Worm (Caenorhabditis elegans): ENCODE measurements around the gene tes-1.

The tes-1 gene

DNA sequence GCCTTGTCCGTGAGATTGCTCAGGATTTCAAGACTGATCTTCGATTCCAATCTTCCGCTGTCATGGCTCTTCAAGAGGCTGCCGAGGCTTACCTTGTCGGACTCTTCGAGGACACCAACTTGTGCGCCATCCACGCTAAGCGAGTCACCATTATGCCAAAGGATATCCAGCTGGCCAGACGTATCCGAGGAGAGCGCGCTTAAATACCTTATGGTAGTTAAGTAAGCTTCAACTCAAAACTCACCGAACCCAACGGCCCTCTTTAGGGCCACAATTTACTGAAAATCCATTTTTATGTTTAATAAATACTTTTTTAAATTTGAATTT lies 37.2 kb upstream of the tes-1 start:
- TF ChIP-seq zip-8 (tag; optimal IDR thresholded peaks at IDR 0.05) (no peak), unc-120 (tag; optimal IDR thresholded peaks at IDR 0.05; ENCODE audit: poor library complexity, severe bottlenecking) (no peak), ceh-43 (GFP tag; optimal IDR thresholded peaks at IDR 0.05) (no peak), sem-2 (GFP tag; optimal IDR thresholded peaks at IDR 0.05) (no peak)

- TF ChIP-seq cnd-1 (tag; optimal IDR thresholded peaks at IDR 0.05) (peak; percentile 92), unc-120 (tag; optimal IDR thresholded peaks at IDR 0.05; ENCODE audit: poor library complexity, severe bottlenecking) (no peak), M03D4.4 (tag; optimal IDR thresholded peaks at IDR 0.05) (peak; percentile 77), ceh-39 (tag; optimal IDR thresholded peaks at IDR 0.05) (peak; percentile 80), sptf-1 (tag; optimal IDR thresholded peaks at IDR 0.05) (peak; percentile 44), mls-2 (tag; optimal IDR thresholded peaks at IDR 0.05) (peak; percentile 52), drap-1 (GFP tag; optimal IDR thresholded peaks at IDR 0.05) (peak; percentile 63), elt-1 (tag; optimal IDR thresholded peaks at IDR 0.05; ENCODE audit: borderline replicate concordance, insufficient read depth) (no peak), nhr-237 (tag; optimal IDR thresholded peaks at IDR 0.05) (no peak), snpc-4 (tag; optimal IDR thresholded peaks at IDR 0.05) (no peak), nhr-76 (tag; optimal IDR thresholded peaks at IDR 0.05) (no peak), lsy-2 (tag; optimal IDR thresholded peaks at IDR 0.05) (peak; percentile 24), nhr-28 (tag; optimal IDR thresholded peaks at IDR 0.05) (no peak), mep-1 (tag; optimal IDR thresholded peaks at IDR 0.05) (peak; percentile 70), hlh-1 (tag; optimal IDR thresholded peaks at IDR 0.05) (no peak), lin-32 (GFP tag; optimal IDR thresholded peaks at IDR 0.05) (peak; percentile 84), ceh-83 (GFP tag; optimal IDR thresholded peaks at IDR 0.05) (peak; percentile 83), lin-13 (tag; optimal IDR thresholded peaks at IDR 0.05) (peak; percentile 97), ztf-11 (tag; optimal IDR thresholded peaks at IDR 0.05) (peak; percentile 93), nhr-12 (tag; optimal IDR thresholded peaks at IDR 0.05) (peak; percentile 53), ham-2 (GFP tag; optimal IDR thresholded peaks at IDR 0.05) (no peak), unc-62 (GFP tag; optimal IDR thresholded peaks at IDR 0.05) (peak; percentile 25), flh-1 (GFP tag; optimal IDR thresholded peaks at IDR 0.05) (no peak), nhr-2 (tag; optimal IDR thresholded peaks at IDR 0.05) (peak; percentile 51), pha-4 (tag; optimal IDR thresholded peaks at IDR 0.05) (peak; percentile 88), ces-1 (GFP tag; optimal IDR thresholded peaks at IDR 0.05) (peak; percentile 6), bed-3 (GFP tag; optimal IDR thresholded peaks at IDR 0.05) (no peak), ceh-43 (GFP tag; optimal IDR thresholded peaks at IDR 0.05) (peak; percentile 48), sem-2 (GFP tag; optimal IDR thresholded peaks at IDR 0.05) (peak; percentile 63), zip-8 (tag; optimal IDR thresholded peaks at IDR 0.05) (no peak), tbx-8 (GFP tag; optimal IDR thresholded peaks at IDR 0.05) (peak; percentile 26), mab-5 (tag; optimal IDR thresholded peaks at IDR 0.05) (no peak), unc-39 (tag; optimal IDR thresholded peaks at IDR 0.05) (peak; percentile 24), blmp-1 (tag; optimal IDR thresholded peaks at IDR 0.05) (no peak), elt-3 (tag; optimal IDR thresholded peaks at IDR 0.05) (no peak)
Measured at ce11 chrIV:7487554-7488456, 36.6 kb upstream of the tes-1 start, which contains the start of the genes his-60 and his-59. Gene his-60, minus strand, starts transcription at chrIV:7487992. Gene his-59, plus strand, starts transcription at chrIV:7488249.

DNA sequence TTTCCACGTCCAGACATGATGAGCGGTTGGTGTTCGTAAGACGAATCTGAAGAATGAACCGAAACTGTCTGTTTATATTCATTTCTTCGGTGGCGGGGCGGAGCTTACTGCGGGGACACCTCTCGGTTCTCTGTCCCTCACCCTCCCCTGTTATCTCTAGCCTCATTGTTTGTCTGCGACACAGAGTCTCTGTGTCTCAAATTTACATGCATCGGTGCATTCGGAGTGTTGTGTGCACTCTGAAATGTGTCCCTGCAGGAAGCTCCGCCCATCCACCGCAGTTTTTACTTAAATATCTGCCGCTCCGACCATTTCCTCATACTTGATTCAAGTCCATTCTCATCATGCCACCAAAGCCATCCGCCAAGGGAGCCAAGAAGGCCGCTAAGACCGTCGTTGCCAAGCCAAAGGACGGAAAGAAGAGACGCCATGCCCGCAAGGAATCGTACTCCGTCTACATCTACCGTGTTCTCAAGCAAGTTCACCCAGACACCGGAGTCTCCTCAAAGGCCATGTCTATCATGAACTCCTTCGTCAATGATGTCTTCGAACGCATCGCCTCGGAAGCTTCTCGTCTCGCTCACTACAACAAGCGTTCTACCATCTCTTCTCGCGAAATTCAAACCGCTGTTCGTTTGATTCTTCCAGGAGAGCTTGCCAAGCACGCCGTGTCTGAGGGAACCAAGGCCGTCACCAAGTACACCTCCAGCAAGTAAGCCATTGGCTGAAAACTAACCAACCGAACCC lies 35.1 kb upstream of the tes-1 start, which contains the start of the genes his-61 and his-62:
TSS of gene his-61 (minus strand) at position 17 of the 747 bp plus-strand sequence.
TSS of gene his-62 (plus strand) at position 345 of the 747 bp plus-strand sequence.
- TF ChIP-seq bed-3 (GFP tag; optimal IDR thresholded peaks at IDR 0.05) (no peak), ham-2 (GFP tag; optimal IDR thresholded peaks at IDR 0.05) (peak; percentile 4), zip-8 (tag; optimal IDR thresholded peaks at IDR 0.05) (no peak), mab-5 (tag; optimal IDR thresholded peaks at IDR 0.05) (no peak), blmp-1 (tag; optimal IDR thresholded peaks at IDR 0.05) (no peak), lin-32 (GFP tag; optimal IDR thresholded peaks at IDR 0.05) (no peak), drap-1 (GFP tag; optimal IDR thresholded peaks at IDR 0.05) (peak; percentile 53), flh-1 (GFP tag; optimal IDR thresholded peaks at IDR 0.05) (no peak), M03D4.4 (tag; optimal IDR thresholded peaks at IDR 0.05) (peak; percentile 86), nhr-28 (tag; optimal IDR thresholded peaks at IDR 0.05) (no peak), sem-2 (GFP tag; optimal IDR thresholded peaks at IDR 0.05) (peak; percentile 50), snpc-4 (tag; optimal IDR thresholded peaks at IDR 0.05) (no peak), lin-13 (tag; optimal IDR thresholded peaks at IDR 0.05) (peak; percentile 93), nhr-2 (tag; optimal IDR thresholded peaks at IDR 0.05) (peak; percentile 41), mls-2 (tag; optimal IDR thresholded peaks at IDR 0.05) (peak; percentile 86), unc-62 (GFP tag; optimal IDR thresholded peaks at IDR 0.05) (no peak), tbx-8 (GFP tag; optimal IDR thresholded peaks at IDR 0.05) (no peak), pha-4 (tag; optimal IDR thresholded peaks at IDR 0.05) (peak; percentile 88), nhr-237 (tag; optimal IDR thresholded peaks at IDR 0.05) (no peak), unc-120 (tag; optimal IDR thresholded peaks at IDR 0.05; ENCODE audit: poor library complexity, severe bottlenecking) (no peak), ceh-43 (GFP tag; optimal IDR thresholded peaks at IDR 0.05) (no peak), ces-1 (GFP tag; optimal IDR thresholded peaks at IDR 0.05) (peak; percentile 56), nhr-12 (tag; optimal IDR thresholded peaks at IDR 0.05) (peak; percentile 56), sptf-1 (tag; optimal IDR thresholded peaks at IDR 0.05) (peak; percentile 75), elt-1 (tag; optimal IDR thresholded peaks at IDR 0.05; ENCODE audit: borderline replicate concordance, insufficient read depth) (no peak), ztf-11 (tag; optimal IDR thresholded peaks at IDR 0.05) (peak; percentile 86), nhr-76 (tag; optimal IDR thresholded peaks at IDR 0.05) (no peak), ceh-83 (GFP tag; optimal IDR thresholded peaks at IDR 0.05) (no peak), cnd-1 (tag; optimal IDR thresholded peaks at IDR 0.05) (peak; percentile 88), elt-3 (tag; optimal IDR thresholded peaks at IDR 0.05) (no peak), unc-39 (tag; optimal IDR thresholded peaks at IDR 0.05) (peak; percentile 99), mep-1 (tag; optimal IDR thresholded peaks at IDR 0.05) (peak; percentile 55), lsy-2 (tag; optimal IDR thresholded peaks at IDR 0.05) (peak; percentile 69), ceh-39 (tag; optimal IDR thresholded peaks at IDR 0.05) (peak; percentile 76), hlh-1 (tag; optimal IDR thresholded peaks at IDR 0.05) (peak; percentile 14)
